Fruit fly (Drosophila melanogaster): ENCODE measurements around the gene CG18234.

CG18234 gene

DNA sequence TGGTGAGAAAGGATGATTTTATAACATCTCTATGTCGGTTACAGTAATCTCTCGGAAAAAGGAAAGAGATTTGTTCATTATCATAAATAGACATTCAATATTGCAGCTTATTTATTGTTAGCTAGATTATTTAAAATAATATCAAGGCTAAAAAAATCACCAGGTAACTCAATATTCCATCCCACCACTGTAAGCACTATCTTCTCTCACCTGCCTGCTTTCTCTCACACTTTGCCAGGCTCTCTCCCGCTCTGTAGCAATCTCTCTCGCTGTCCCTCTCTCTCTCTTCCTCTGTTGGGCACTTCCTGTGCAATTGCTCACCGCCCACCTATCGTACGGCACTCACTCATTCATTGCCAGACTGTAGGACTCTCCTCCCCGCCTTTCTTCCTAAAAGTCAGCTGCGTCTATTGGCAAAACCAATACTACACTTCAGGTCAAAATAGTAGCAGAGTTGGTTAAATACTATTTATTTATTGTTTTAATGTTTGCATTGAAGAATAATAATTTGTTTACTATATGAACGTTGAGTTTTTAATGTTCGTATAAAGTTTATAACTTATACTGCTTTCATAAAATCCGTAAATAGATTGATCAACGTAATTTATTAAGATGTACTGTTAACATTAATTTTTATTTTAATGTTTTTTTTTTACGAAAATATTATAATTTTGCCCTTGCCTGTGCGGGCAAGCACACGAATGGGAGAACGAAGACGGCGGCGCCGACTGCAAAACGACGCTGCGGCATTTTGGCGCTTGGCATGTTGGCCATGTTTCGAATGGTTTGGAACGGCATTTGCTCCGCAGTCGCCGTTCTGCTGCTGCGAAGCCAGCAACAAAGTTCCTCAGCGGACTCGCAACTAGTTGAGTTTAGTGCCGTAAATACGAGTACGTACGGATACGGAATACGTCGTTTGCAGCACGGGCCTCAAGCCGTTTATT lies 37.6 kb downstream of the CG18234 start (continued):
- TF ChIP-seq CG11762 (GFP tag; optimal IDR thresholded peaks at IDR 0.05; ENCODE audit: insufficient read depth) (peak; percentile 88), CG3032 (tag; optimal IDR thresholded peaks at IDR 0.05) (peak; percentile 75), Hr38 (GFP tag; optimal IDR thresholded peaks at IDR 0.05) (peak; percentile 91), CG15336 (GFP tag; IDR thresholded peaks at IDR 0.05) (peak; percentile 98), vri (GFP tag; optimal IDR thresholded peaks at IDR 0.05) (peak; percentile 81), salr (GFP tag; optimal IDR thresholded peaks at IDR 0.05) (peak; percentile 74 to 92), Ets96B (tag; optimal IDR thresholded peaks at IDR 0.05) (peak; percentile 79), CG4318 (GFP tag; optimal IDR thresholded peaks at IDR 0.05) (peak; percentile 95), fd59A (GFP tag; optimal IDR thresholded peaks at IDR 0.05) (peak; percentile 72), OdsH (GFP tag; optimal IDR thresholded peaks at IDR 0.05) (peak; percentile 97), cyc (GFP tag; optimal IDR thresholded peaks at IDR 0.05) (peak; percentile 95), CG16779 (tag; optimal IDR thresholded peaks at IDR 0.05) (peak; percentile 81), CG8319 (GFP tag; optimal IDR thresholded peaks at IDR 0.05) (peak; percentile 81), Sox14 (GFP tag; optimal IDR thresholded peaks at IDR 0.05) (peak; percentile 96), CG31627 (GFP tag; optimal IDR thresholded peaks at IDR 0.05) (peak; percentile 94), pdm3 (GFP tag; optimal IDR thresholded peaks at IDR 0.05) (peak; percentile 94), CG1621 (tag; optimal IDR thresholded peaks at IDR 0.05) (peak; percentile 71), Gug (GFP tag; IDR thresholded peaks at IDR 0.05) (peak; percentile 98), lz (GFP tag; optimal IDR thresholded peaks at IDR 0.05) (peak; percentile 84), esn (GFP tag; optimal IDR thresholded peaks at IDR 0.05) (peak; percentile 88), fkh (GFP tag; optimal IDR thresholded peaks at IDR 0.05) (peak; percentile 54), CG10631 (GFP tag; optimal IDR thresholded peaks at IDR 0.05) (peak; percentile 84), CG6163 (GFP tag; IDR thresholded peaks at IDR 0.05) (peak; percentile 99), Blimp-1 (GFP tag; optimal IDR thresholded peaks at IDR 0.05) (peak; percentile 60)

DNA sequence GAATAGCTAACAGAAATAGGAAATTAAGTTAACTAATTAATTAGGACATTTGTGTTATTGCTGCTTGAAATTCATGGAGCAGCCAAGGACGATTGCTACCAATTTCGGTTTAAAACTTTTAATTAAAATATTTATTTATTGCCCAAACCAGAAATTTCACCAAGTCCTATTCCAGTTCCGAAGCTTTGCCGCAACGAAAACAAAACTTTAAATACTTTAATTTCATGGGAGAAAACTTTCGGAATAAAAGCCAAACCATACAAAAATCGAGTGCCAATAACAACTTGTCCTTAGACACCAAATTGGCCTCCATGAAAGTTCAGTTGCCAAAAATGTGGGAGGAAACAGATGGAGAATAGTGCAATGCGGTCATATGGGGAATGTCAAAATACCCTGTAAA lies 40.0 kb downstream of the CG18234 start:
- no peak for TF ChIP-seq vri (GFP tag; optimal IDR thresholded peaks at IDR 0.05)
- TF ChIP-seq Smox (GFP tag; optimal IDR thresholded peaks at IDR 0.05), result no peak
- no peak for TF ChIP-seq Hr38 (GFP tag; optimal IDR thresholded peaks at IDR 0.05)
- TF ChIP-seq CG4318 (GFP tag; optimal IDR thresholded peaks at IDR 0.05), result no peak
- TF ChIP-seq achi (GFP tag; optimal IDR thresholded peaks at IDR 0.05), result no peak
- TF ChIP-seq svp (GFP tag), result no peak
- no peak for TF ChIP-seq net (GFP tag; optimal IDR thresholded peaks at IDR 0.05)
- TF ChIP-seq CG31627 (GFP tag; optimal IDR thresholded peaks at IDR 0.05), result no peak
- no peak for TF ChIP-seq dac (GFP tag; optimal IDR thresholded peaks at IDR 0.05)
- no peak for TF ChIP-seq Hr4 (GFP tag; optimal IDR thresholded peaks at IDR 0.05)
- TF ChIP-seq CG10631 (GFP tag; optimal IDR thresholded peaks at IDR 0.05), result no peak
- TF ChIP-seq eg (GFP tag; IDR thresholded peaks at IDR 0.05), result no peak
- no peak for TF ChIP-seq Hr39 (GFP tag; optimal IDR thresholded peaks at IDR 0.05)
- TF ChIP-seq Eip93F (GFP tag; optimal IDR thresholded peaks at IDR 0.05), result no peak

DNA sequence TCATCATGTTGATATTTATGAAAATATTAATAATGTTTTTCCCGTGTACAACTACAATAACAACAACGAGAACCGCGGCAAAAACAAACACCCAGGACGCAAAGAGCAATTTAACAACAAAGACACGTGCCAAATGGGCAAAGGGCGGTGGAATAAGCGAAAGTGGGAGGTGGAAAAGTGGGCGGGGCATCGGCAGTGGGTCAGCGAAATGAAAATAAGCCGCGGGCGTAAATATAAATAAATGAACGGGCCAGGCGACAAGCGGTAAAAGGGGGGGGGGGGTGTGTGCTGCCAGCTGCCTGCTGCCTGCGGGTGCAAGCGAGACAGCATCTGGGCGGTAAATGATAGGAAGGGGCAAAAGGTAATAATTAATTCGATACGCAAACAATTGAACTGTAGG lies 50.5 kb downstream of the CG18234 start:
- TF ChIP-seq fkh (GFP tag; optimal IDR thresholded peaks at IDR 0.05), result peak; percentile 10
- peak; percentile 30 for TF ChIP-seq Eip78C (GFP tag)
- no peak for TF ChIP-seq Ets21C (GFP tag; optimal IDR thresholded peaks at IDR 0.05)

Data from whole organism, prepupa.